Worm (Caenorhabditis elegans) whole organism, midembryonic: ENCODE measurements around the gene apl-1.

Experiments
- flt-1 ChIP-seq: fragments of 200-800 bp; sonication (Bioruptor generic); IDR thresholded peaks from 2 replicates; pipeline ENCODE4 v1.3.6; 2022; ENCODE audit warnings: missing genetic modification characterization, missing compliant biosample characterization
- tab-1 ChIP-seq: fragments of 200-800 bp; sonication (Bioruptor generic); IDR thresholded peaks from 2 replicates; pipeline ENCODE4 v1.3.6; 2022; ENCODE audit warnings: missing genetic modification characterization, missing compliant biosample characterization
- ztf-23 ChIP-seq: fragments of 200-800 bp; sonication (Bioruptor generic); IDR thresholded peaks from 2 replicates; pipeline ENCODE4 v1.3.6; 2022; ENCODE audit warnings: missing genetic modification reagents, missing genetic modification characterization, missing compliant biosample characterization
- ztf-29 ChIP-seq: fragments of 200-800 bp; sonication (Bioruptor generic); IDR thresholded peaks from 2 replicates; pipeline ENCODE4 v1.3.6; 2022; ENCODE audit warnings: missing genetic modification reagents, missing genetic modification characterization, missing compliant biosample characterization

DNA sequence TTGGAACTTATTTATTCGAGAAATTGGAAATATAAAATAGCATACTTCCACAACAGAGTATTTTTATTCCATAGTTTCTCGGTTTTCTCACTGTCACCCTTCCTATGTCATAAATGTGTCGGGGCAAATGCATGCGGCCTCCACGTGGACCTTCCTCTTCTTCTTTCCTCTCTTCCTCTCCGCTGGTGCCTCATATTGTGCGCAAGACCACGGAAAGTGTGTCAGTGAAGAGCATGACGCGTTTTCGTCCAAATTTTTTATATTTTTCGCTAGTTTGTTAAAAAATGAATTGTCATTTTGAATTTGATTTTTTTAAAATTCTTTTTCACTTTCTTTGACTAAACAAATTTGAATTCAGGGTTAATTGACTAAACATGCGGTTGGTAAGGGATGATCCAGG is 48.4 kb upstream of the apl-1 start, which contains the start of gene mans-3:
- TF ChIP-seq ztf-23 (peak; percentile 84), flt-1 (peak; percentile 75), ztf-29 (GFP tag; lab: Robert Waterston, UW) (0 out of 2 replicates have a peak, but pooled peaks have one; percentile 44), tab-1 (no peak)
